Fruit fly (Drosophila melanogaster) whole organism, pupa: ENCODE results near the gene Hsp23.

Experiments
- CG10348 ChIP-seq: fragments of 200-800 bp; sonication (Bioruptor generic); IDR thresholded peaks from 2 replicates; pipeline ENCODE4 v1.3.6; 2022; ENCODE audit warnings: missing biosample characterization, missing genetic modification characterization
- CG12605 ChIP-seq: fragments of 200-800 bp; sonication (Bioruptor generic); IDR thresholded peaks from 2 replicates; pipeline ENCODE4 v1.3.6; 2022; ENCODE audit warnings: missing biosample characterization, missing genetic modification characterization
- CG13204 ChIP-seq: fragments of 200-800 bp; sonication (Bioruptor generic); optimal IDR thresholded peaks from 2 replicates; lab custom pipeline; 2018; ENCODE audit warnings: missing biosample characterization, mild to moderate bottlenecking, missing genetic modification characterization, moderate library complexity
- CG4496 ChIP-seq: fragments of 200-800 bp; sonication (Bioruptor generic); IDR thresholded peaks from 3 replicates; pipeline ENCODE4 v1.3.6; 2022; ENCODE audit warnings: missing biosample characterization, missing genetic modification characterization
- CG8159 ChIP-seq: fragments of 200-800 bp; sonication (Bioruptor generic); optimal IDR thresholded peaks from 3 replicates; lab custom pipeline; 2018; ENCODE audit warnings: missing biosample characterization, mild to moderate bottlenecking, missing genetic modification characterization, moderate library complexity
- D1 ChIP-seq: fragments of 200-800 bp; sonication (Bioruptor generic); optimal IDR thresholded peaks from 2 replicates; lab custom pipeline; 2018; ENCODE audit warnings: missing biosample characterization, mild to moderate bottlenecking, missing genetic modification characterization, moderate library complexity
- Snoo ChIP-seq: fragments of 200-800 bp; sonication (Bioruptor generic); optimal IDR thresholded peaks from 3 replicates; lab custom pipeline; 2017; ENCODE audit warnings: missing biosample characterization, mild to moderate bottlenecking, missing genetic modification characterization, inconsistent platforms
- fd96Ca ChIP-seq: fragments of 200-800 bp; sonication (Bioruptor generic); IDR thresholded peaks from 3 replicates; pipeline ENCODE4 v1.3.6; 2022; ENCODE audit warnings: missing biosample characterization, missing genetic modification characterization
- gl ChIP-seq: fragments of 200-800 bp; sonication (Bioruptor generic); optimal IDR thresholded peaks from 2 replicates; lab custom pipeline; 2018; ENCODE audit warnings: missing biosample characterization, mild to moderate bottlenecking, missing genetic modification characterization

dm6 chr3L:9430608-9430952 is 48.9 kb downstream of the Hsp23 start:
- TF ChIP-seq CG8159 (no peak), CG12605 (peak; percentile 42; the same call in 1 of the 2 replicates), Snoo (tag; lab: Kevin White, UChicago) (no peak), CG13204 (GFP tag; lab: Kevin White, UChicago) (no peak), fd96Ca (GFP tag; lab: Robert Waterston, UW) (no peak), D1 (tag; lab: Kevin White, UChicago) (no peak), CG4496 (no peak), gl (no peak), CG10348 (GFP tag; lab: Robert Waterston, UW) (no peak)
